Worm (Caenorhabditis elegans) whole organism, early embryonic: ENCODE data around the gene W03G11.2.

Experiments
- B0310.2 ChIP-seq: sonication (generic microtip); optimal IDR thresholded peaks from 2 replicates; lab custom pipeline; 2016; ENCODE audit warnings: mild to moderate bottlenecking, missing genetic modification characterization, missing compliant biosample characterization
- ama-1 ChIP-seq: fragments of 150-350 bp; optimal IDR thresholded peaks from 2 replicates; lab custom pipeline; 2014
- ceh-36 ChIP-seq: sonication (generic microtip); optimal IDR thresholded peaks from 2 replicates; lab custom pipeline; 2016; ENCODE audit warnings: missing genetic modification characterization, inconsistent platforms, missing compliant biosample characterization
- hmbx-1 ChIP-seq: sonication (generic microtip); optimal IDR thresholded peaks from 2 replicates; lab custom pipeline; 2016; ENCODE audit warnings: mild to moderate bottlenecking, missing genetic modification characterization, missing compliant biosample characterization
- tbx-11 ChIP-seq: fragments of 200-800 bp; sonication (Bioruptor generic); IDR thresholded peaks from 2 replicates; pipeline ENCODE4 v1.3.6; 2022; ENCODE audit warnings: missing genetic modification characterization, missing compliant biosample characterization
- tbx-37 ChIP-seq: fragments of 200-800 bp; sonication (Bioruptor generic); conservative IDR thresholded peaks from 2 replicates; pipeline ENCODE4 v1.3.6; 2022; ENCODE audit warnings: missing genetic modification reagents, missing genetic modification characterization, missing compliant biosample characterization

ce11 chrX:12106004-12106403 is 2.4 kb downstream of the W03G11.2 start:
- TF ChIP-seq ceh-36 (tag; lab: Kevin White, UChicago): peak; percentile 98
- no peak for TF ChIP-seq ama-1 (lab: Kevin White, UChicago)
- peak; percentile 99 for TF ChIP-seq tbx-37 (GFP tag; lab: Robert Waterston, UW)
- TF ChIP-seq tbx-11 (GFP tag; lab: Robert Waterston, UW): peak; percentile 99
- peak; percentile 88 for TF ChIP-seq hmbx-1 (tag; lab: Kevin White, UChicago)
- TF ChIP-seq B0310.2 (tag; lab: Kevin White, UChicago): peak; percentile 95
